Fruit fly (Drosophila melanogaster): ENCODE results near the gene rdx.

Gene rdx

dm6 chr3R:14020345-14021001 is 11.4 kb downstream of the rdx start (continued):
- TF ChIP-seq Elba2 (GFP tag; optimal IDR thresholded peaks at IDR 0.05) (peak; percentile 9), Mad (GFP tag; optimal IDR thresholded peaks at IDR 0.05) (no peak), B-H1 (GFP tag; IDR thresholded peaks at IDR 0.05) (no peak), abd-A (tag; optimal IDR thresholded peaks at IDR 0.05) (peak; percentile 40), btn (GFP tag; optimal IDR thresholded peaks at IDR 0.05) (no peak), tin (GFP tag; optimal IDR thresholded peaks at IDR 0.05) (no peak), jing (GFP tag; optimal IDR thresholded peaks at IDR 0.05) (no peak)

DNA sequence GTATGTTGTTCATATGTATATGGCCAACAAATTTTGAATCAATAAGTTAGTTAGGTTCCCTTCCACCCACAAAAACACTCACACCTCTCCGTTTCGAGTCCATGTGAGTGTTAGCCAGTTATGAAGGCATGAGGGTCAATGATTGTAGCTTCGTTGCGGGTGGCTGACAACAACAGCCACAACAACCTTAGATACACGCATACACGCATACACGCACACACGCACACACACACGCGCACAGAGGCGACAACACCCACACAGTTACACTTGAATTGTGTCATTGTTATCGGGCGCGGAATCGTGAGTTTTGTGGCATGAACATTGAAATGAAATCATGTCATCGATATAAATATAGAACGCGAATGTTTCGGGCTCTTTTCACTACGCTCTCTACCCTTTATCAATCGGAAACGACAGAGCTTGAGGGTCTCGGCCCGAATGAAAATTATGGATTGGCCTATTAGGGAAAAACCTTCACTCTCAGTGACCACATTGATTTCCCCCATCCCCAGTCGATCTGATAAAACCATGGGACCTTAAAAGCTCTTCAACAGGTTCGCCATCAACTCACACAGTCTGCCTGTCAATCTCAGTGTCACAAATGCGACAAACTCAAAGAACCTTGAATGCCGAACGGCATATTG is 12.3 kb downstream of the rdx start:
- no peak for TF ChIP-seq CG9727 (GFP tag; optimal IDR thresholded peaks at IDR 0.05)
- no peak for TF ChIP-seq sna (GFP tag; IDR thresholded peaks at IDR 0.05; ENCODE audit: partially characterized antibody)
- no peak for TF ChIP-seq Ets97D (GFP tag; optimal IDR thresholded peaks at IDR 0.05)
- no peak for TF ChIP-seq Opbp (GFP tag; IDR thresholded peaks at IDR 0.05; ENCODE audit: partially characterized antibody)
- TF ChIP-seq CG11247 (GFP tag; IDR thresholded peaks at IDR 0.05) = no peak
- TF ChIP-seq Dbx (GFP tag; IDR thresholded peaks at IDR 0.05) = no peak
- no peak for TF ChIP-seq Tbp (GFP tag; optimal IDR thresholded peaks at IDR 0.05)
- TF ChIP-seq Optix (GFP tag; IDR thresholded peaks at IDR 0.05) = no peak
- TF ChIP-seq Ravus (GFP tag; IDR thresholded peaks at IDR 0.05) = no peak
- no peak for TF ChIP-seq corto (GFP tag; optimal IDR thresholded peaks at IDR 0.05)
- no peak for TF ChIP-seq yki (optimal IDR thresholded peaks at IDR 0.05)
- no peak for TF ChIP-seq CG3995 (GFP tag; optimal IDR thresholded peaks at IDR 0.05)
- TF ChIP-seq grn (GFP tag; optimal IDR thresholded peaks at IDR 0.05) = peak; percentile 87
- no peak for TF ChIP-seq wek (GFP tag; optimal IDR thresholded peaks at IDR 0.05)
- TF ChIP-seq CG11398 (GFP tag; optimal IDR thresholded peaks at IDR 0.05) = no peak
- no peak for TF ChIP-seq HLH4C (GFP tag; IDR thresholded peaks at IDR 0.05; ENCODE audit: partially characterized antibody)
- TF ChIP-seq ftz-f1 (GFP tag; optimal IDR thresholded peaks at IDR 0.05) = peak; percentile 67
- no peak for TF ChIP-seq CG12744 (GFP tag; optimal IDR thresholded peaks at IDR 0.05)
- TF ChIP-seq zfh2 (GFP tag; optimal IDR thresholded peaks at IDR 0.05) = no peak
- TF ChIP-seq al (GFP tag; IDR thresholded peaks at IDR 0.05) = no peak
- no peak for TF ChIP-seq Hmx (GFP tag; optimal IDR thresholded peaks at IDR 0.05)
- TF ChIP-seq z (GFP tag; IDR thresholded peaks at IDR 0.05) = no peak
- TF ChIP-seq CG1792 (GFP tag; optimal IDR thresholded peaks at IDR 0.05) = no peak
- TF ChIP-seq nmo (GFP tag; optimal IDR thresholded peaks at IDR 0.05) = no peak
- no peak for TF ChIP-seq jumu (GFP tag; optimal IDR thresholded peaks at IDR 0.05)
- no peak for TF ChIP-seq so (GFP tag; IDR thresholded peaks at IDR 0.05)
- TF ChIP-seq Nf-YB (GFP tag; optimal IDR thresholded peaks at IDR 0.05) = no peak
- TF ChIP-seq Lhr (GFP tag; optimal IDR thresholded peaks at IDR 0.05) = no peak
- peak; percentile 28 for TF ChIP-seq Hmr (GFP tag; optimal IDR thresholded peaks at IDR 0.05)
- no peak for TF ChIP-seq CG17802 (tag; optimal IDR thresholded peaks at IDR 0.05)
- peak; percentile 82; the same call in 1 of the 3 replicates for TF ChIP-seq CG2199 (GFP tag; IDR thresholded peaks at IDR 0.05)
- no peak for TF ChIP-seq wdn (GFP tag; IDR thresholded peaks at IDR 0.05)
- TF ChIP-seq CG4360 (GFP tag; IDR thresholded peaks at IDR 0.05) = peak; percentile 41; the same call in 1 of the 2 replicates
- peak; percentile 73 for TF ChIP-seq sd (tag; optimal IDR thresholded peaks at IDR 0.05)
- no peak for TF ChIP-seq CG1832 (GFP tag; optimal IDR thresholded peaks at IDR 0.05)
- no peak for TF ChIP-seq CG12155 (GFP tag; optimal IDR thresholded peaks at IDR 0.05)
- no peak for TF ChIP-seq oc (tag; optimal IDR thresholded peaks at IDR 0.05)
- TF ChIP-seq emc (GFP tag; optimal IDR thresholded peaks at IDR 0.05) = no peak
- no peak for TF ChIP-seq CG1647 (GFP tag; optimal IDR thresholded peaks at IDR 0.05)
- no peak for TF ChIP-seq CG8089 (GFP tag; optimal IDR thresholded peaks at IDR 0.05)
- TF ChIP-seq pnt (GFP tag; optimal IDR thresholded peaks at IDR 0.05) = no peak
- TF ChIP-seq vvl (GFP tag; IDR thresholded peaks at IDR 0.05) = no peak
- no peak for TF ChIP-seq nom (GFP tag; optimal IDR thresholded peaks at IDR 0.05)

All from whole organism, embryonic.